Worm (Caenorhabditis elegans) whole organism, midembryonic: ENCODE data around the gene nhr-58.

Experiments
- T22C8.4 ChIP-seq: fragments of 200-800 bp; sonication (Bioruptor generic); IDR thresholded peaks from 2 replicates; pipeline ENCODE4 v1.3.6; 2022; ENCODE audit warnings: missing genetic modification characterization, missing compliant biosample characterization
- flt-1 ChIP-seq: fragments of 200-800 bp; sonication (Bioruptor generic); IDR thresholded peaks from 2 replicates; pipeline ENCODE4 v1.3.6; 2022; ENCODE audit warnings: missing genetic modification characterization, missing compliant biosample characterization
- ref-1 ChIP-seq: fragments of 200-800 bp; sonication (Bioruptor generic); conservative IDR thresholded peaks from 2 replicates; pipeline ENCODE4 v1.3.6; 2022; ENCODE audit warnings: missing genetic modification reagents, missing genetic modification characterization, missing compliant biosample characterization
- tab-1 ChIP-seq: fragments of 200-800 bp; sonication (Bioruptor generic); IDR thresholded peaks from 2 replicates; pipeline ENCODE4 v1.3.6; 2022; ENCODE audit warnings: missing genetic modification characterization, missing compliant biosample characterization

DNA sequence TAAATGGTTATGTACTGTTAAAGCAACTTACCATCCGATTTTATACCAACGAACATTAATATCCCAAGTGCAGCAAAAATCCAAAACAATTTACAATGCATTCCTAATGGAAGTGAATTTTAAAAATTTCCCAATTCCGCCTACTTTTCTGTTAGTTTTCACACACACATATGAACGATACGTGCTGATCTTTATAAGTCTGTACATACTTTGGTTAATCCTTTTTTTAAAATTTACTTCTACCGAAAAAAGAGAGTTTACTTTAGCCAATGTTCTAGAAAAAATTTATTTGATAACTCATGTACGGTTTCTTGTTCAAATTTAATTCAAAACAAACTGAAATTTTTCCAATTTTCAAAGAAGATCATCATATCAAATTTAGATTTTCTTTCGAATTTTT, 7.0 kb upstream of the nhr-58 start, which contains the start of gene R11G11.16:
- TF ChIP-seq flt-1 (GFP tag; lab: Robert Waterston, UW) (no peak), ref-1 (GFP tag; lab: Robert Waterston, UW) (no peak), T22C8.4 (GFP tag; lab: Robert Waterston, UW) (no peak), tab-1 (GFP tag; lab: Robert Waterston, UW) (no peak)
